Fruit fly (Drosophila melanogaster) ovary, adult (tissue): Measurements from ENCODE around the gene CG18596.
A peak's percentile ranks its signal among the peaks of the same experiment; 100 is the strongest.

Experiments
- CG17801 ChIP-seq: fragments of 200-800 bp; optimal IDR thresholded peaks from 2 replicates; lab custom pipeline; 2019; ENCODE audit warnings: missing biosample characterization, mild to moderate bottlenecking, missing genetic modification characterization, moderate library complexity; ENCODE audit not compliant: partially characterized antibody

CG18596 gene

DNA sequence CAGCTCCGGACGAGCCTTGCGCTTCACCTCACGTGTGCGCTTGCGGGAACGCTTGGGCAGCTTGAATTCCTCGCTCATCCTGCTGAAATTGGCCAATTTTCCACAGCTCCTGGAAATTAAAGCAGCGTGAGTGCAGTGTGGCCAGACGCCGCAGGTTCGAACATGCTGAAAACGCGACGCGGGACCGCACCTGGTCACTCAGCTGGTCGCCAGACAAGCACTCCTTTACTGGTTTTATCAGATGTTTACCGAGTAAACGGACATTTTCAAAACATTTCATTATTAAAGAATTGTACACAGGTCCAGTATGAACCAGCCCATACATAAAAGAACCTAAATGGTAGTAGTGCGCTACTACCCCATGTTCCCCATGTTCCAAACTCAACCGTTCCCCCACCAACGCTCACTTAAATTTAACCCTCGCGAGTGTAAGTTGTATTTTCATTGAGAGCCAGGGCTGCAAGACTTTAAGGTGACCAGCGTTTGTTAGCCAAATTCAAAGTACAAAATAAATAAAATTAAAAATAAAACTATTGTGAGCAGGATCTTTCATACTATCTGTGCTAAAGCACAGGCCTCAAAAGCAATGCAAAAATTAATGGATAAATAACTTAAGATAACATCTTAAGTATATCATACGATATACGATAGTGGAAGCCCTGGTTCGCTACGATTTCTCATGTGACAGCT, 13.4 kb upstream of the CG18596 start, which contains the start of the genes JMJD6, CG7071 and Muted:
Gene JMJD6, minus strand, starts transcription at position 154 of the 690 bp plus-strand sequence.
Gene CG7071, plus strand, starts transcription at position 403 of the 690 bp plus-strand sequence.
Gene Muted, plus strand, starts transcription at position 403 of the 690 bp plus-strand sequence.
- peak; percentile 82 for TF ChIP-seq CG17801

DNA sequence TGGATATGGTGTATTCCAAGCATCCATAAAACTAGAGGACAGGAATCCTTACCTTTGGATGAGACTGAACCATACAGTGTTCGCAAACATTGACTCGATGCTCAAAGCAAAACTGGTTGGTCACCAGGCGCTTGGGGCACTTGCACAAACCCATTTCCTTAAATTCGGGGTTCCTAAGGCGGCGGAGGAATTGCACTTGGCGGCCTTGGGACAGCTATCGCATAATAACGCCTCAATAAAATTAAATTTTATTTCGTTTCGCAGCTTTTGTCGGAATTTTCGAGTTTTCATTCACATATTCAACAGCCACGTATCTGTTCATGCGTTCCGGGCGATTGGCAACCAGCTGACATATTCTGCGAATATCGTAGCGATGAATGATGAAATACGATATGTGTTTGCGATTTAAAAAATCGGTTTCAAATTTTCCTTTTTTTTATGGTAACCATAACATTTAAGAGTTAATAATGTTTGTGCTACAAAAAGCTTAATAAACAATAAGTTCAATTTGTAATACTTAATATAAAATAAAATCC, 10.0 kb upstream of the CG18596 start, which contains the start of gene CG5382:
Gene CG5382, minus strand, starts transcription at position 324 of the 536 bp plus-strand sequence.
- peak; percentile 26 for TF ChIP-seq CG17801

DNA sequence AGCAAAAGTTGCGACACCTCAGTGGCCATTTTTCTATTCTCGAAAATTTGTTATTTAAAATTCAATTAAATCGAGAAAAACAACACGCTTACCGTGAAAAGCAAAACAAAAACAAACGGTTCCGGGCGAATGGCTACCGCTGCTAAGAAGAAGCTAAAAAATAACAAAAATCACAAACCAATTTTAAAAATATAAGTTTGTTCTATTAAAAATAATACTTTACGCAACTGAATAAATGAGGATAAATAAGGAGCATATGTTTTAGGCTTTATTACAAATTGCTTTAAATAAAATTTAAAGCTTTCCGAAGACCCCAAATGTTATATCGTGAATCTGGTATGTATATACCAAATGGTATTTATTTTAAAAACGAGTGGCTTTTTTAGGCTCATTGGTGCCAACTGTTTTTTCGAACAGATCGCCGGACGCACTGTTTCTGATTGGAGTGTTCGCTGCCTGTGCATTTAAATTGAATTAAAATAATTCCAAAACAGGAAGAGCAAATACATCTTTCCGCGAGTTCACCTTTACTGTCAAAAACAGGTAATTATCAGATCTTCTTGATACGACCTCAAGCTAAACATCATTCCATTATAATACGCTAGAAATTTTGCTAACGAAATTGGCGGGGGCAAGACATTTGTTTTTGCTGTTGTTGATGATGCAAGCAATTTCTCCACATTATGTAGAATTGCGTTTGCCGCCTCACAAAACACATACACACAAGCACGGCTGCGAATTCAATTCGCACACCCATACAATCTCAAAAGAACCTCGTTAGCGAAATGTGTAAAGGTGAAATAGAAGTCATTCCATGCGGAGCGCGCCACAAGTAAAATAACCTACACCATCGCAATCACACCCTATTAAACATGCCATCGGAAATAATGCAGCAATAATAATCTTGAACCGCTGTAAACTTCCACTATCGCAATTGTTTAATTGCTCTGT, 8.3 kb upstream of the CG18596 start, which contains the start of the genes Polr3F and PyK:
Gene Polr3F, minus strand, starts transcription at position 248 of the 951 bp plus-strand sequence.
Gene PyK, plus strand, starts transcription at position 411 of the 951 bp plus-strand sequence.
- peak; percentile 87 for TF ChIP-seq CG17801

DNA sequence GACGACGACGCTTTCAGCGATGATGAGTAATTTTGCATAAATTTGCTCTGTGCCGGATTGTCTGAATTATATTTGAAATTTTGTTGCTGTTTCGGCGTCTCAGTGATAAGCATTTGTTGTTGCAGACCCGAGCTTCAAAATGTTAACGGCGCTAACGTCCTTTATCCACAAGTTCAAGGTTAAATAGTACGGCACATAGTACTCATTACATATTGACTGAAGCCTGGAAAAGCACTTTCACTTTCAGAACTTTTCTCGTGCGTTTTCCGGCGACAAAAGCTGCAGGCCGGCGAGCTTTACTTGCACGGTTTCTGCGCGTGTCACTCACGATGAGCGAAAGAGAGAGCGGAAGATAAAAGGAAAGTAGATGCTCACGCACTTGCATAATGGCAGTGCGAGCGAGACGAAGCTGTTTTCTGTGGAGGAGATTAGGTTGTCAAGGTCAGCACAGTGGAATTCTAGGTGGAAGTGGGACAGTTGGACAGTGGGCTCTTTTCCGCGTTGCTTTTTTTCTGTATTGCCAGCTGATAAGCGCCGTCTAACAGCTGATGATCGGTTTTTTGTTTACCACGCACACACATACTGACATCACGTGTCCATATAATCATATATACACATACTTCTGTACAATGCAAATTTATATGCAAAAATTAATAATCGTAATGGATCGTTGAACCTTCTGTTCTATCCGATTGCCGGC, 7.5 kb upstream of the CG18596 start:
- no peak for TF ChIP-seq CG17801

DNA sequence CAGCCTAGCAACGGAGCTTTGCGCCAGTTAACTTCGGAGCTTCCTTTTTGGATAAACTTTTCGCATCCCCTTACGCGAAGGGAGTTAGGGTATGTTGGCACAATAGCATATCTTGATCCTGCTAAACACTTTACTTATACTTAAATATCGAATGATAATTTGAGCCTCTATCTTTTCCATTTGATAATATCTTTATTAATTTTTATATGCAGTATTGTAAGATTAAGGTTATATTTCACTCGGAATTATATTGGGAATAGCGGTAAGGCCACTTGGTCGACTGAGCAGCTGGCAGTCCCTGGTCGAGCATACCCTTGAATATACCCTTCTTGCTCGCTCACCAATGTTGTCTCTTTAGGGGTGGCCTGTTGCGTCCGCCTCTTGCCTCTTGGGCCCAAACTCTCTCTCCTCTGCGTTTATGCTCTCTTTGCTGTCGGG, 6.9 kb upstream of the CG18596 start:
- TF ChIP-seq CG17801: no peak

DNA sequence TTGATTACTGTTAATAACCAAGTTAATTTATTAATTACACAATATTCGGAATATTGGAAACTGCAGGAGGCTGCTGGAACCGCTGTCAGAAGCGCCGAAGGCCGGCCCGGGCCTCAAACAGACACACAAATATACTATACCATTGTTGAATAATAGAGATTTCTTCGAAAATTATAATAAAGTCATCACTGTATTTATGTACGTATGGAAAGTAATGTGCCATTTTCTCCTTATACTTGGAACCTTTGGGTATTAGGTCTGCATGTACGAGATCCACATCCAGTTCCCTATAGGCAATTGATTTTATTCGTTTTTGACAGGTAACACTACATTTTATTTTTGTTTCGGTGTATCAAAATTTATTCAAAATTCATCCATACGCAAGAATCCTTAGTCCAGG, 3.2 kb upstream of the CG18596 start, which contains the start of gene CG7069:
Gene CG7069, plus strand, starts transcription at position 301 of the 400 bp plus-strand sequence.
- no peak for TF ChIP-seq CG17801

DNA sequence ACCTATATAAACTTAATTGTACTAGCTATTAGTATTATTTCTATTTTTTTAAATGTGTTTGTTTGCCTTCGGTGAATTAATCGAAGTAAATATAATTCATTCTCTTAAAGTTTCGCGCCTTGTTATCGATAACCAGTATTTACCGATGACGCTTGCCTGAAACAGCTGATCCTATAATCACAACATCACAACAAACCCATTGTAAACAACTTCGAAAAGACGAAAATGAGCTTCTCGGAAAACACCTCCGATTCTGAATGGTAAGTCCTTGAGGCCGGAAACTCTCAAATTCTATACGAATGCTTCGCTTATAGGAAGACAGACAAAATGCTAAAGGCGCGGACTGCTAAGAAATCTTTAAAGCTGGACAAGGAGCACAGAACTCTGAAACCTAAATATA, 4.2 kb downstream of the CG18596 start, which contains the start of gene CG34149:
Gene CG34149, plus strand, starts transcription at position 187 of the 400 bp plus-strand sequence.
- TF ChIP-seq CG17801: no peak

DNA sequence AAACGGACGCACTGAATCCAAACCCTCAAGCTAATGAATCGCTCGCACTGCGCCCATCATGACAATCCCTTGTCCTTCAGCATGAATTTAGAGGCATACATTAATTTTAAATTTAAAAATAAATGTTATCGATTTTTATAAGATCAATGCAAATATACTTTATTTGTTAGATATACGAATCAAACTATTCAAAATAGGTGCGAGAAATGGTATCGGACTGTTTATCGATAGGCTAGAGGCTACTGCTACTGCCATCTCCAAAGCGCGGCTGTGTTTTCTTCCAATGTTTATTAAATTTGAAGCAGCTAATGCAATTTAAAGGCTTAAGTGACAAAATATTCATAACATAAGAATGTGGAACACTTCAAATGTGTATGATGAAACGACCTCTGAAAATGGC, 5.4 kb downstream of the CG18596 start, which contains the start of gene CG43342:
Gene CG43342, plus strand, starts transcription at position 264 of the 400 bp plus-strand sequence.
- TF ChIP-seq CG17801: no peak

DNA sequence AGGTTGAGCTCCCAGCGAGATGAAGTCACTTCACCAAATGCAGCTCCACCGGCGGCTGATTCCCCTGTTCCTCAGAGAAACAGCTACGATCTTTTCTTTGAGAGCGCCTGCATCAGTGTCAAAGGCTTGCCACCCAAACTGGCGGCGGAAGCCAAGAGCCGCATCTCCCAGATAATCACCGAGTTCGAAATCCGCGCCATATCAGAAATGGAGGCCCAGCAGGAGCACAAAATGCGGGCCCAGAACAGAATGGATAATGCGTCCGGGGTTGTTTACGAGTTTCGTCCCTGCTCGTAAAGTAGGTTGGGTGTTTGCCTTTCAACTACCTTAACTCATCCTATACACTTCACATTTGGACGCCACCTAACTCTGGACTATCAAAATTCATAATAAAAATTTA, 6.0 kb downstream of the CG18596 start, which contains the start of gene Gpdh3:
Gene Gpdh3, plus strand, starts transcription at position 301 of the 400 bp plus-strand sequence.
- TF ChIP-seq CG17801: no peak

DNA sequence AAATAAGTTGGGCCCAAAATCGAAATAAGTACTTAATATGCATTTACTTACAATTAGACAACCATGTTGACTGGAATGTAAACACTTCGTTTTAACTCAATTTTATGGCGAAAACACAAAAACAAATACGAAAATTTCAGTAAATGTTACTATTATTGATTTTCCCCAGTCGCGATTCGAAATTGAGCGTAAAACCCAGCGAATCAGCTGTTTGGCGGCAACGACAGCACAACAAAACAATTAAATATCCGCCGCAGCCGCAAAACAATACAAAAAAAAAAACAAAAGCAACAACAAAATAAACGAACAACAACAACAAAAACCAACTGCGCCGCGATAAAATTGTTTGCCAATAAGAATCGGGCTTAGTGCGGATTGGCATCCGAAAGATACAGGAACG, 13.9 kb downstream of the CG18596 start, which contains the start of the genes CAH8 and CG7059:
Gene CAH8, minus strand, starts transcription at position 101 of the 400 bp plus-strand sequence.
Gene CG7059, plus strand, starts transcription at position 167 of the 400 bp plus-strand sequence.
- no peak for TF ChIP-seq CG17801

DNA sequence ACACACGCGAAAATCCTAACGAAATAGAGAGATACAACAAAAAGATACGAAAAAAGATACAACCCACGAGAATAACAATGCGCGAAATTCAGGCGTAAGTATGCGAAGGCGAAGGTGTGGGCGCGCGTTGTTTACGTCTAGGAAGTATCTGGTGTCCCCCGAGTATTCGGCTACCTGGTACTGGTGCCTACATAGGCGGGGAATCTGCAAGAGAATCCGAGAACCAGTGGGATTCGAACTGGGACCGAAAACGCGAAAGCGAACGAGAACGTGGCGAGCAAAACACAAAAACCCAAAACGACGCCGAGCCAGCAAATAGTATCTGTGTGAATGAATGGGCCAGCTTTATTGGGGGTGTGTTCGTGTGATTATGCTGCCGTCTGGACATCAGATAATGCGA, 14.4 kb downstream of the CG18596 start:
- TF ChIP-seq CG17801: no peak

DNA sequence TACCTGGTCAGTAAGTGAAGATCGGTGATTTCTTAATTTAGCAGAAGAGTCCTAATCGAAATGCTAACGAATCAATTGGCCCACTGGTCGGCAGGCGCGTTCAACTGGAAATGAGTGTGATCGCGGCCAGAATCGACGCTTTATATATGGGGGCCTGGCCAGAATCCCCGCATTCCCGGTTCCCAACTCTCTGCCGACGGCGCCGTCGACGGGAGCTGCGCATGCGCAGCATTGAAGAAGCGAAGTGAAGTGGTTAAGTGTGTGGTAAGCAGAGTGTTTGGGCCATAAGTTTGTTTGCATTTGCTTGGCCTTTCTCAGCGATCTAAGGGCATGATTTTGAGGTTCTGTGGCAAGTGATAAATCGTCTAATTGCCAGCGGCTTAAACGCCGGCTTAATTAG, 18.3 kb downstream of the CG18596 start, which contains the start of gene CG13857:
Gene CG13857, minus strand, starts transcription at position 101 of the 400 bp plus-strand sequence.
- no peak for TF ChIP-seq CG17801

DNA sequence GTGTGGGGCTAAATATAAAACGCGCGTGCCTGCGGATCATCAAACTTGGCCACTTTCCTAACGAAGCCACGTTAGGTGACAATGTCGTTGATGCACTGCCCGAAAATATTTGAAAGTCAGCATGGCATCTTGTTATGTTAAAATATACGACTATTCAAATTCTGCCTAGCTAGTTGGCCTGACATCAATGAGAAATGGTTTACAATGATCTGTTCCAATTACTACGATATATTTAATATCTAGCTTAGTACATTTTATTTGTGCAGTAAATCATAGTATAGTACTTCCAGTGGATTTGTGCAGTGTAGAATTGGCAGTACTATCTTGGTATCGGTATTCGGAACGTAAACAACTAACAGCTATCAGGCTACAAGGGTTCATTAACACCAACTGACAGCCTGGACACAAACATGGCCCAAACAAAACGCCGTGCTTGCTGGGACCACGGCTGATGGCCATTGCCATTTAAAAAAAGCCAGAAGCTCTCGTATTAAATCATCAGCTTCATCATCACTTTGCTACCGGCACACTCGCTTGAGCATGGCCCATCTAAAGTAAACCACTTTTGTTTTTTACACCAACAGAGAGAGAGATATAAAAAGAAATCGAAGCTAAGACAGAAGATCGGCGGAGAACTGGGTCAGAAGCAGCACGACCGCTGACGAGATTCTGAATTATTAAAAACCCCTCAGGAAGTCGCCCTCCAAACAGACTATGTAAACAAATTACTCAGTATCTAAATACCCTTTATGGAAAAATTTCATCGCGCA, 19.9 kb downstream of the CG18596 start:
- no peak for TF ChIP-seq CG17801

DNA sequence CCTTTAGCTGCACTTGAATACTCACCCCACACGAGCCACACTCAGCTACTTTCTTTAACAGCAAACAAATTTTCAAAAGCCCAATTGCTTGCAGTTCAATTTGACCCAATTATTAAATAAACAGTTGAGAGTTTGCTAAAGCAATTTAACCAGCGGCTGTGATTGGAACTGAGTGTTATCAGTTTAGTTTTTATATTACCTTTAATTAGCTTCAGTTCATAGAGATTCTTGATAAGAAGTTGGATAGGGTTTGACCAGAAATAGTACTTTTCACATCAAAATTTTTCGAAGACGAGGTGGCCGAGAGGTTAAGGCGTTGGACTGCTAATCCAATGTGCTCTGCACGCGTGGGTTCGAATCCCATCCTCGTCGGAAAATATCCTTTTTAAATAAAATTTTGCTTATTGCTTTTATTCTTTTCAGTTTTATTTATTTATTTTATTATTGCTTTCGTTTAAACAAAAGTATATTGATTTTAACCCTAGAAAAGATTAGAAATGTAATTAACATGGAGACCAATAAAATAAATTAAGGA, 20.6 kb downstream of the CG18596 start:
- TF ChIP-seq CG17801: no peak
